Fruit fly (Drosophila melanogaster) whole organism, wandering third instar larva: Measurements from ENCODE around the gene inaF-C.
A peak's percentile ranks its signal among the peaks of the same experiment; 100 is the strongest.

ENCODE experiments used
- Abd-B ChIP-seq: fragments of >200 bp; optimal IDR thresholded peaks from 2 replicates; lab custom pipeline; 2017; ENCODE audit warnings: missing biosample characterization, missing genetic modification characterization
- CG32264 ChIP-seq: fragments of 200-800 bp; sonication (Bioruptor generic); optimal IDR thresholded peaks from 2 replicates; lab custom pipeline; 2016; ENCODE audit warnings: missing biosample characterization, missing genetic modification characterization
- CG9705 ChIP-seq: fragments of 200-800 bp; sonication (Bioruptor generic); optimal IDR thresholded peaks from 2 replicates; lab custom pipeline; 2018; ENCODE audit warnings: missing biosample characterization, mild to moderate bottlenecking, missing genetic modification characterization
- CrebA ChIP-seq: fragments of 200-800 bp; sonication (Bioruptor generic); optimal IDR thresholded peaks from 2 replicates; lab custom pipeline; 2016; ENCODE audit warnings: missing biosample characterization, mild to moderate bottlenecking, missing genetic modification characterization, borderline replicate concordance
- Dfd ChIP-seq: fragments of >200 bp; optimal IDR thresholded peaks from 2 replicates; lab custom pipeline; 2017; ENCODE audit warnings: missing biosample characterization, missing genetic modification characterization
- Dif ChIP-seq: fragments of 200-275, 200-300 bp; sonication (Bioruptor generic); optimal IDR thresholded peaks from 2 replicates; lab custom pipeline; 2018; ENCODE audit warnings: missing biosample characterization, missing genetic modification characterization; ENCODE audit not compliant: partially characterized antibody
- GATAd ChIP-seq: sonication (Bioruptor generic); optimal IDR thresholded peaks from 2 replicates; lab custom pipeline; 2016; ENCODE audit warnings: missing biosample characterization, missing genetic modification characterization
- HLH106 ChIP-seq: fragments of 200-800 bp; optimal IDR thresholded peaks from 3 replicates; lab custom pipeline; 2019; ENCODE audit warnings: missing biosample characterization, mild to moderate bottlenecking, missing genetic modification characterization, moderate library complexity
- Hnf4 ChIP-seq: fragments of 200-800 bp; sonication (Bioruptor generic); optimal IDR thresholded peaks from 2 replicates; lab custom pipeline; 2016; ENCODE audit warnings: missing biosample characterization, mild to moderate bottlenecking, missing genetic modification characterization
- Hr78 ChIP-seq: fragments of >200 bp; optimal IDR thresholded peaks from 2 replicates; lab custom pipeline; 2017; ENCODE audit warnings: missing biosample characterization, missing genetic modification characterization
- Hr83 ChIP-seq: fragments of 200-300 bp; sonication (Bioruptor generic); optimal IDR thresholded peaks from 2 replicates; lab custom pipeline; 2016; ENCODE audit warnings: missing biosample characterization, mild to moderate bottlenecking, missing genetic modification characterization, moderate library complexity; ENCODE audit not compliant: poor library complexity, severe bottlenecking
- Jra ChIP-seq: sonication (Bioruptor generic); optimal IDR thresholded peaks from 2 replicates; lab custom pipeline; 2016; ENCODE audit warnings: missing biosample characterization, missing genetic modification characterization
- Mio ChIP-seq: sonication (Bioruptor generic); optimal IDR thresholded peaks from 2 replicates; lab custom pipeline; 2016; ENCODE audit warnings: missing biosample characterization, missing genetic modification characterization
- Myc ChIP-seq: fragments of >200 bp; optimal IDR thresholded peaks from 2 replicates; lab custom pipeline; 2017
- N ChIP-seq: fragments of >200 bp; optimal IDR thresholded peaks from 2 replicates; lab custom pipeline; 2018; ENCODE audit warnings: missing biosample characterization, missing external identifiers, missing genetic modification characterization
- OdsH ChIP-seq: fragments of 200-800 bp; sonication (Bioruptor generic); optimal IDR thresholded peaks from 2 replicates; lab custom pipeline; 2016; ENCODE audit warnings: missing biosample characterization, mild to moderate bottlenecking, missing genetic modification characterization
- Rel ChIP-seq, 2 experiments: fragments of 200-800 bp; sonication (Bioruptor generic) in 1 of 2; optimal IDR thresholded peaks; 2 replicates in 1 of 2; 3 replicates in 1 of 2; lab custom pipeline; 2016 to 2019; ENCODE audit warnings: mild to moderate bottlenecking in 2 of 2, missing biosample characterization in 2 of 2, missing genetic modification characterization in 2 of 2, moderate library complexity in 1 of 2
- Sp1 ChIP-seq: fragments of 200-800 bp; sonication (Bioruptor generic); optimal IDR thresholded peaks from 3 replicates; lab custom pipeline; 2019; ENCODE audit warnings: missing biosample characterization, mild to moderate bottlenecking, missing genetic modification characterization, moderate library complexity
- Vsx2 ChIP-seq: fragments of 200-300, 225-300 bp; sonication (Bioruptor generic); optimal IDR thresholded peaks from 2 replicates; lab custom pipeline; 2018; ENCODE audit warnings: missing biosample characterization, missing genetic modification characterization; ENCODE audit not compliant: partially characterized antibody
- br ChIP-seq: fragments of 200-800 bp; sonication (Bioruptor generic); optimal IDR thresholded peaks from 2 replicates; lab custom pipeline; 2016; ENCODE audit warnings: missing biosample characterization, missing genetic modification characterization
- brk ChIP-seq: fragments of 200-800 bp; sonication (Bioruptor generic); optimal IDR thresholded peaks from 2 replicates; lab custom pipeline; 2016; ENCODE audit warnings: missing biosample characterization, mild to moderate bottlenecking, missing genetic modification characterization
- dl ChIP-seq, 2 experiments: fragments of 175-275, 200-275 bp in 1 of 2; fragments of 200-275 bp in 1 of 2; sonication (Bioruptor generic); optimal IDR thresholded peaks; lab custom pipeline; 2018; ENCODE audit warnings: mild to moderate bottlenecking in 2 of 2, missing biosample characterization in 2 of 2, missing genetic modification characterization in 2 of 2, moderate library complexity in 2 of 2; ENCODE audit not compliant: partially characterized antibody in 2 of 2, insufficient read depth in 1 of 2
- dmrt93B ChIP-seq: fragments of 200-800 bp; sonication (Bioruptor generic); optimal IDR thresholded peaks from 2 replicates; lab custom pipeline; 2018; ENCODE audit warnings: missing biosample characterization, mild to moderate bottlenecking, missing genetic modification characterization
- dsf ChIP-seq: sonication (Bioruptor generic); optimal IDR thresholded peaks from 2 replicates; lab custom pipeline; 2016; ENCODE audit warnings: missing biosample characterization, missing genetic modification characterization, borderline replicate concordance
- ey ChIP-seq: fragments of 200-800 bp; sonication (Bioruptor generic); optimal IDR thresholded peaks from 2 replicates; lab custom pipeline; 2016; ENCODE audit warnings: missing biosample characterization, missing genetic modification characterization
- foxo ChIP-seq, 2 experiments: fragments of 200-800 bp; sonication (Bioruptor generic); optimal IDR thresholded peaks; 2 replicates in 1 of 2; 3 replicates in 1 of 2; lab custom pipeline; 2016 to 2017; ENCODE audit warnings: missing biosample characterization in 2 of 2, missing genetic modification characterization in 2 of 2
- fru ChIP-seq: fragments of 200-800 bp; sonication (Bioruptor generic); optimal IDR thresholded peaks from 3 replicates; lab custom pipeline; 2016; ENCODE audit warnings: missing biosample characterization, mild to moderate bottlenecking, missing genetic modification characterization
- h ChIP-seq: fragments of 200-800 bp; sonication (Bioruptor generic); optimal IDR thresholded peaks from 3 replicates; lab custom pipeline; 2016; ENCODE audit warnings: missing biosample characterization, mild to moderate bottlenecking, missing genetic modification characterization
- lola ChIP-seq: fragments of >200 bp; optimal IDR thresholded peaks from 2 replicates; lab custom pipeline; 2017; ENCODE audit warnings: missing biosample characterization, missing genetic modification characterization
- pan ChIP-seq: fragments of >200 bp; optimal IDR thresholded peaks from 2 replicates; lab custom pipeline; 2017
- psq ChIP-seq: fragments of 200-800 bp; sonication (Bioruptor generic); optimal IDR thresholded peaks from 3 replicates; lab custom pipeline; 2017; ENCODE audit warnings: missing biosample characterization, mild to moderate bottlenecking, missing genetic modification characterization, moderate library complexity
- rgr ChIP-seq: fragments of 200-800 bp; sonication (Bioruptor generic); optimal IDR thresholded peaks from 3 replicates; lab custom pipeline; 2016; ENCODE audit warnings: missing biosample characterization, mild to moderate bottlenecking, missing genetic modification characterization
- sage ChIP-seq: fragments of 200-800 bp; sonication (Bioruptor generic); optimal IDR thresholded peaks from 2 replicates; lab custom pipeline; 2016; ENCODE audit warnings: missing biosample characterization, mild to moderate bottlenecking, missing genetic modification characterization
- sv ChIP-seq: fragments of 200-800 bp; sonication (Bioruptor generic); optimal IDR thresholded peaks from 3 replicates; lab custom pipeline; 2016; ENCODE audit warnings: missing biosample characterization, missing genetic modification characterization
- tai ChIP-seq: sonication (Bioruptor generic); optimal IDR thresholded peaks from 2 replicates; lab custom pipeline; 2016; ENCODE audit warnings: missing biosample characterization, missing genetic modification characterization
- usp ChIP-seq: fragments of >200 bp; optimal IDR thresholded peaks from 2 replicates; lab custom pipeline; 2017; ENCODE audit warnings: missing biosample characterization, missing genetic modification characterization
- woc ChIP-seq: sonication (Bioruptor generic); optimal IDR thresholded peaks from 2 replicates; lab custom pipeline; 2016; ENCODE audit warnings: missing biosample characterization, mild to moderate bottlenecking, missing genetic modification characterization

inaF-C gene

DNA sequence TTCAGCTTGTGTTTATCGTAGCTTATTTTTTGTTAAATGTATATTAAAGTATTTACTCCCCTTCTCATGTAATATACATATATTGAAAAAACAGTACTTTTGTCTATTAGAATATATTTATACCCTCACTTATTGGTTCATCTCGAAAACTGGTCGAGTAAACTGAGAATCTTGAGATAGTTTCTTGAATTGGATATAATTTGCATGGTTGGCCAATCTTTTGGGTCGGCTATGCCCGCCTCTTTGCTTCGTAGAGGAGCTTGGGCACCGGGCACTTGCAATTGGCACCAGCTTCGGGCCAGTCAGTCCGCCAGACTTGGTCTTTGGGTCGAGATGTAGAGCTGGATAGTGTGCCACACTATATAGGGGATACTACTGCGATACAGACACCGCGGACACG lies 51.2 kb downstream of the inaF-C start:
- TF ChIP-seq Hnf4 (GFP tag; lab: Kevin White, UChicago) (no peak), Dfd (GFP tag; lab: Kevin White, UChicago) (no peak), Vsx2 (GFP tag; lab: Kevin White, UChicago) (no peak), dsf (GFP tag; lab: Kevin White, UChicago) (no peak), GATAd (GFP tag; lab: Kevin White, UChicago) (no peak), tai (GFP tag; lab: Kevin White, UChicago) (no peak), psq (GFP tag; lab: Kevin White, UChicago) (no peak), Dif (no peak), OdsH (GFP tag; lab: Kevin White, UChicago) (no peak), Rel (GFP tag; optimal IDR thresholded peaks at IDR 0.05; lab: Kevin White, UChicago) (no peak), Rel (tag; optimal IDR thresholded peaks at IDR 0.05; lab: Kevin White, UChicago) (no peak), woc (GFP tag; lab: Kevin White, UChicago) (no peak), Hr78 (no peak), Jra (GFP tag; lab: Kevin White, UChicago) (no peak), Hr83 (no peak)

DNA sequence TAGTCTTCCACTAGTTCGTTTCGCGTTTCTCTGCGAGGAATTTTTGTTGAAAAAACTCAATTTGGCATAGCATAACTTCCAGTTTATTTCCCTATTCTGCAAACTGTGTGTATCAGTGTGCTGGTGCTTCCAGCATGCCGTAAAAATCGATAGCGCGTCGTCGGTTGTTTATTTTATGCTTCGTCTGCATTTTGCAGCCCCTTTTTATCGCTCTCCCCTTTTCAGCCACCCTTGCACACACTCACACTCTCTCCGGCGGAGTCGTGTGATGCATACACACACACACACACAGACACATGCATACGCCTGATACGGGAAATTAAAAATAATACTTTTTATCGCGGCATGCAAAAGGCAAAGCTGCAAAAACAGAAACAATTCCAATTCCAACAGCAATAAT lies 52.1 kb downstream of the inaF-C start:
- TF ChIP-seq dmrt93B (GFP tag; lab: Kevin White, UChicago) (no peak), Dif (no peak), brk (GFP tag; lab: Kevin White, UChicago) (no peak), Jra (GFP tag; lab: Kevin White, UChicago) (no peak), CG9705 (GFP tag; lab: Kevin White, UChicago) (no peak), CrebA (GFP tag; lab: Kevin White, UChicago) (no peak), foxo (GFP tag; optimal IDR thresholded peaks at IDR 0.05; lab: Kevin White, UChicago) (peak in 1 of 2 experiments; percentile 27), rgr (GFP tag; lab: Kevin White, UChicago) (peak; percentile 24), HLH106 (tag; lab: Kevin White, UChicago) (peak; percentile 10), sv (no peak), usp (GFP tag; lab: Kevin White, UChicago) (no peak), Dfd (GFP tag; lab: Kevin White, UChicago) (no peak), h (GFP tag; lab: Kevin White, UChicago) (peak; percentile 20), Myc (lab: Kevin White, UChicago) (no peak), psq (GFP tag; lab: Kevin White, UChicago) (peak; percentile 28), br (peak; percentile 25), fru (GFP tag; lab: Kevin White, UChicago) (peak; percentile 55), Rel (GFP tag; optimal IDR thresholded peaks at IDR 0.05; lab: Kevin White, UChicago) (no peak), Rel (tag; optimal IDR thresholded peaks at IDR 0.05; lab: Kevin White, UChicago) (no peak), pan (lab: Kevin White, UChicago) (no peak), ey (GFP tag; lab: Kevin White, UChicago) (no peak), Hr78 (no peak), lola (GFP tag; lab: Kevin White, UChicago) (no peak), OdsH (GFP tag; lab: Kevin White, UChicago) (peak; percentile 45), tai (GFP tag; lab: Kevin White, UChicago) (no peak), dsf (GFP tag; lab: Kevin White, UChicago) (no peak), woc (GFP tag; lab: Kevin White, UChicago) (peak; percentile 12)

DNA sequence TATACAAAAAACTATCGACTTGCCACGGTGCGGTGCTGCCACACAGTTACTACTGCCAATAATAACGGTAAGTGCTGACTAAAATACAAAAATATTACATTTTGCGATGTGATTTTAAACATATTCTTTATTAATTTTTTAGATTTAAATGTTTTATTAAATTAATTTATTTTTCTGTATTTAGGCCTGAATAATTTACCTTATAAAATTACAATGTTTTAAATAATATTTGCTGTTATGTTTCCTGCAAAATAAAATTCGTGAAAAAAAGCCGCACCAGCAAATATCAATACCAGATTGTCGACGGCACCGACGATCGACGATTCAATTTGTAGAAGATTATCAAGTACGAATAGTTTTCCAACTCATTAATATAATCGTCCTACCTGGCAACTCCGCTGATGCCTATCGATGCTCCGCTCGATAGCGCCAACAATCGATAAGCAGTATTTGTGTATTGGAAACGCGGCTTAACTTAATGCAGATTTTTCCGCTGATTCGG lies 53.0 kb downstream of the inaF-C start, which contains the start of the genes Vlet and bif:
Gene Vlet, minus strand, starts transcription at position 51 of the 502 bp plus-strand sequence.
Gene bif, plus strand, starts transcription at position 432 of the 502 bp plus-strand sequence.
- TF ChIP-seq Sp1 (GFP tag; lab: Kevin White, UChicago): peak; percentile 38
- peak in 1 of 2 experiments; percentile 73 for TF ChIP-seq foxo (GFP tag; optimal IDR thresholded peaks at IDR 0.05; lab: Kevin White, UChicago)
- peak; percentile 71 for TF ChIP-seq HLH106 (tag; lab: Kevin White, UChicago)
- TF ChIP-seq OdsH (GFP tag; lab: Kevin White, UChicago): peak; percentile 34
- TF ChIP-seq N (GFP tag; lab: Kevin White, UChicago): no peak
- no peak for TF ChIP-seq dsf (GFP tag; lab: Kevin White, UChicago)
- TF ChIP-seq GATAd (GFP tag; lab: Kevin White, UChicago): no peak
- peak; percentile 50 for TF ChIP-seq dmrt93B (GFP tag; lab: Kevin White, UChicago)
- no peak for TF ChIP-seq pan (lab: Kevin White, UChicago)
- TF ChIP-seq fru (GFP tag; lab: Kevin White, UChicago): peak; percentile 46
- no peak for TF ChIP-seq Jra (GFP tag; lab: Kevin White, UChicago)
- no peak for TF ChIP-seq usp (GFP tag; lab: Kevin White, UChicago)
- peak; percentile 11 for TF ChIP-seq sv
- TF ChIP-seq Myc (lab: Kevin White, UChicago): no peak
- TF ChIP-seq CG32264 (GFP tag; lab: Kevin White, UChicago): no peak
- peak; percentile 53 for TF ChIP-seq sage (GFP tag; lab: Kevin White, UChicago)
- TF ChIP-seq brk (GFP tag; lab: Kevin White, UChicago): no peak
- TF ChIP-seq Dfd (GFP tag; lab: Kevin White, UChicago): no peak
- no peak for TF ChIP-seq lola (GFP tag; lab: Kevin White, UChicago)
- peak; percentile 35 for TF ChIP-seq ey (GFP tag; lab: Kevin White, UChicago)
- TF ChIP-seq Vsx2 (GFP tag; lab: Kevin White, UChicago): no peak
- peak; percentile 68 for TF ChIP-seq rgr (GFP tag; lab: Kevin White, UChicago)
- TF ChIP-seq psq (GFP tag; lab: Kevin White, UChicago): peak; percentile 45
- TF ChIP-seq dl (GFP tag; optimal IDR thresholded peaks at IDR 0.05; lab: Kevin White, UChicago; ENCODE audit: insufficient read depth in 1 of 2, partially characterized antibody in 2 of 2): no peak
- no peak for TF ChIP-seq woc (GFP tag; lab: Kevin White, UChicago)
- TF ChIP-seq Abd-B: no peak
- peak; percentile 18 for TF ChIP-seq br
- peak; percentile 31 for TF ChIP-seq h (GFP tag; lab: Kevin White, UChicago)
- TF ChIP-seq Hnf4 (GFP tag; lab: Kevin White, UChicago): no peak
- TF ChIP-seq Mio (GFP tag; lab: Kevin White, UChicago): no peak
- no peak for TF ChIP-seq tai (GFP tag; lab: Kevin White, UChicago)
- TF ChIP-seq Rel (GFP tag; optimal IDR thresholded peaks at IDR 0.05; lab: Kevin White, UChicago): no peak
- no peak for TF ChIP-seq Rel (tag; optimal IDR thresholded peaks at IDR 0.05; lab: Kevin White, UChicago)
